Fruit fly (Drosophila melanogaster) whole organism, embryonic: Measurements from ENCODE around the gene CG34008.

Source experiments
- Atf3 ChIP-seq: fragments of 200-800 bp; sonication (Bioruptor generic); optimal IDR thresholded peaks from 3 replicates; lab custom pipeline; 2016; ENCODE audit warnings: missing biosample characterization, missing genetic modification characterization
- BEAF-32 ChIP-seq: fragments of 200-800 bp; sonication (Bioruptor generic); optimal IDR thresholded peaks from 3 replicates; lab custom pipeline; 2017; ENCODE audit warnings: missing biosample characterization, missing genetic modification characterization, mild to moderate bottlenecking, moderate library complexity, missing genetic modification reagents
- Bgb ChIP-seq: fragments of 200-800 bp; sonication (Bioruptor generic); IDR thresholded peaks from 2 replicates; pipeline ENCODE4 v1.3.6; 2022; ENCODE audit warnings: missing biosample characterization, missing genetic modification characterization; ENCODE audit not compliant: partially characterized antibody
- CG1024 ChIP-seq: fragments of 200-800 bp; sonication (Bioruptor generic); IDR thresholded peaks from 2 replicates; pipeline ENCODE4 v1.3.6; 2022; ENCODE audit warnings: missing biosample characterization, missing genetic modification characterization
- CG12659 ChIP-seq: fragments of 200-800 bp; sonication (Bioruptor generic); optimal IDR thresholded peaks from 3 replicates; lab custom pipeline; 2017; ENCODE audit warnings: mild to moderate bottlenecking, missing biosample characterization, missing genetic modification reagents, missing genetic modification characterization
- CG13287 ChIP-seq: fragments of 200-800 bp; sonication (Bioruptor generic); IDR thresholded peaks from 2 replicates; pipeline ENCODE4 v1.3.6; 2022; ENCODE audit warnings: missing biosample characterization, missing genetic modification characterization; ENCODE audit not compliant: partially characterized antibody
- CG14710 ChIP-seq: fragments of 200-800 bp; sonication (Bioruptor generic); optimal IDR thresholded peaks from 3 replicates; lab custom pipeline; 2019; ENCODE audit warnings: missing biosample characterization, mild to moderate bottlenecking, missing genetic modification characterization, moderate library complexity
- CG17359 ChIP-seq: fragments of 200-800 bp; sonication (Bioruptor generic); optimal IDR thresholded peaks from 3 replicates; lab custom pipeline; 2018; ENCODE audit warnings: missing biosample characterization, mild to moderate bottlenecking, missing genetic modification characterization, moderate library complexity
- CG17802 ChIP-seq: fragments of 200-800 bp; sonication (Bioruptor generic); optimal IDR thresholded peaks from 2 replicates; lab custom pipeline; 2018; ENCODE audit warnings: missing biosample characterization, mild to moderate bottlenecking, missing genetic modification characterization, moderate library complexity
- CG17829 ChIP-seq: fragments of 200-800 bp; optimal IDR thresholded peaks from 2 replicates; lab custom pipeline; 2019; ENCODE audit warnings: missing biosample characterization, mild to moderate bottlenecking, missing genetic modification characterization, moderate library complexity
- CG30020 ChIP-seq: fragments of 200-800 bp; optimal IDR thresholded peaks from 2 replicates; lab custom pipeline; 2019; ENCODE audit warnings: missing biosample characterization, mild to moderate bottlenecking, missing genetic modification characterization, moderate library complexity
- CG3163 ChIP-seq: fragments of 200-800 bp; sonication (Bioruptor generic); optimal IDR thresholded peaks from 3 replicates; lab custom pipeline; 2016; ENCODE audit warnings: missing biosample characterization, missing genetic modification characterization
- CG33213 ChIP-seq: fragments of 200-800 bp; sonication (Bioruptor generic); optimal IDR thresholded peaks from 3 replicates; lab custom pipeline; 2016; ENCODE audit warnings: missing biosample characterization, missing genetic modification characterization
- CG4617 ChIP-seq: fragments of 200-800 bp; sonication (Bioruptor generic); optimal IDR thresholded peaks from 3 replicates; lab custom pipeline; 2016; ENCODE audit warnings: missing biosample characterization, missing genetic modification characterization, borderline replicate concordance
- CG7357 ChIP-seq: fragments of 200-800 bp; sonication (Bioruptor generic); IDR thresholded peaks from 3 replicates; pipeline ENCODE4 v1.3.6; 2022; ENCODE audit warnings: missing biosample characterization, missing genetic modification characterization
- CG7556 ChIP-seq: fragments of 200-800 bp; sonication (Bioruptor generic); optimal IDR thresholded peaks from 2 replicates; lab custom pipeline; 2017; ENCODE audit warnings: missing biosample characterization, mild to moderate bottlenecking, missing genetic modification characterization
- CrebB ChIP-seq: fragments of 200-800 bp; sonication (Bioruptor generic); optimal IDR thresholded peaks from 3 replicates; lab custom pipeline; 2018; ENCODE audit warnings: missing biosample characterization, mild to moderate bottlenecking, missing genetic modification characterization
- D19B ChIP-seq: fragments of 200-800 bp; sonication (Bioruptor generic); optimal IDR thresholded peaks from 2 replicates; lab custom pipeline; 2017; ENCODE audit warnings: missing biosample characterization, mild to moderate bottlenecking, missing genetic modification characterization
- Dfd ChIP-seq, 2 experiments: fragments of >200 bp; optimal IDR thresholded peaks; 2 replicates each; lab custom pipeline; 2017; ENCODE audit warnings: missing biosample characterization in 2 of 2, missing genetic modification characterization in 2 of 2
- Dp ChIP-seq: fragments of 200-800 bp; sonication (Bioruptor generic); optimal IDR thresholded peaks from 2 replicates; lab custom pipeline; 2018; ENCODE audit warnings: missing biosample characterization, mild to moderate bottlenecking, missing genetic modification characterization, moderate library complexity
- Ets97D ChIP-seq: fragments of 200-800 bp; sonication (Bioruptor generic); optimal IDR thresholded peaks from 3 replicates; lab custom pipeline; 2016; ENCODE audit warnings: missing biosample characterization, missing genetic modification characterization
- Fer3 ChIP-seq: fragments of 200-800 bp; sonication (Bioruptor generic); optimal IDR thresholded peaks from 2 replicates; lab custom pipeline; 2018; ENCODE audit warnings: missing biosample characterization, mild to moderate bottlenecking, missing genetic modification characterization, moderate library complexity
- HmgZ ChIP-seq: fragments of 200-800 bp; sonication (Bioruptor generic); optimal IDR thresholded peaks from 2 replicates; lab custom pipeline; 2018; ENCODE audit warnings: missing biosample characterization, mild to moderate bottlenecking, missing genetic modification characterization
- Hr78 ChIP-seq, 2 experiments: fragments of 200-800 bp in 1 of 2; fragments of >200 bp in 1 of 2; sonication (Bioruptor generic) in 1 of 2; optimal IDR thresholded peaks; 2 replicates each; lab custom pipeline; 2017 to 2019; ENCODE audit warnings: missing biosample characterization in 2 of 2, missing genetic modification characterization in 2 of 2, mild to moderate bottlenecking in 1 of 2, moderate library complexity in 1 of 2
- MESR4 ChIP-seq: fragments of 200-800 bp; sonication (Bioruptor generic); optimal IDR thresholded peaks from 2 replicates; lab custom pipeline; 2018; ENCODE audit warnings: missing biosample characterization, mild to moderate bottlenecking, missing genetic modification characterization, moderate library complexity
- Med ChIP-seq: fragments of 200-800 bp; sonication (Bioruptor generic); peaks from one replicate; lab custom pipeline; 2016; ENCODE audit warnings: missing biosample characterization, missing genetic modification characterization, mild to moderate bottlenecking, inconsistent platforms, moderate library complexity
- Myb ChIP-seq: fragments of 200-800 bp; sonication (Bioruptor generic); optimal IDR thresholded peaks from 2 replicates; lab custom pipeline; 2016; ENCODE audit warnings: missing biosample characterization, missing genetic modification characterization
- Sin3A ChIP-seq: fragments of >200 bp; optimal IDR thresholded peaks from 2 replicates; lab custom pipeline; 2018
- Sry-δ ChIP-seq: fragments of 200-800 bp; sonication (Bioruptor generic); optimal IDR thresholded peaks from 2 replicates; lab custom pipeline; 2016; ENCODE audit warnings: missing biosample characterization, missing genetic modification characterization
- YL-1 ChIP-seq: fragments of 200-800 bp; sonication (Bioruptor generic); optimal IDR thresholded peaks from 3 replicates; lab custom pipeline; 2017; ENCODE audit warnings: missing biosample characterization, mild to moderate bottlenecking, missing genetic modification characterization
- chinmo ChIP-seq: fragments of 200-800 bp; sonication (Bioruptor generic); IDR thresholded peaks from 4 replicates; pipeline ENCODE4 v1.3.6; 2022; ENCODE audit warnings: missing biosample characterization, missing genetic modification characterization; ENCODE audit not compliant: partially characterized antibody
- croc ChIP-seq: fragments of 200-800 bp; sonication (Bioruptor generic); conservative IDR thresholded peaks from 3 replicates; pipeline ENCODE4 v1.3.6; 2022; ENCODE audit warnings: missing biosample characterization, missing genetic modification characterization
- gcm2 ChIP-seq: fragments of 200-800 bp; sonication (Bioruptor generic); optimal IDR thresholded peaks from 2 replicates; lab custom pipeline; 2016; ENCODE audit warnings: missing biosample characterization, missing genetic modification characterization
- gfzf ChIP-seq: fragments of 200-800 bp; sonication (Bioruptor generic); optimal IDR thresholded peaks from 2 replicates; lab custom pipeline; 2016; ENCODE audit warnings: missing biosample characterization, mild to moderate bottlenecking, missing genetic modification characterization, moderate library complexity
- hkb ChIP-seq, 2 experiments: fragments of 200-800 bp in 1 of 2; fragments of >200 bp in 1 of 2; sonication (Bioruptor generic) in 1 of 2; IDR thresholded peaks in 1 of 2; optimal IDR thresholded peaks in 1 of 2; 2 replicates each; pipeline versions ENCODE4 v1.3.6 to Lab custom; 2017 to 2022; ENCODE audit warnings: missing biosample characterization in 1 of 2, missing genetic modification characterization in 1 of 2
- jing ChIP-seq: fragments of 200-800 bp; sonication (Bioruptor generic); optimal IDR thresholded peaks from 2 replicates; lab custom pipeline; 2018; ENCODE audit warnings: missing biosample characterization, mild to moderate bottlenecking, missing genetic modification characterization
- knrl ChIP-seq: fragments of 200-800 bp; sonication (Bioruptor generic); IDR thresholded peaks from 3 replicates; pipeline ENCODE4 v1.3.6; 2022; ENCODE audit warnings: missing biosample characterization, missing genetic modification characterization; ENCODE audit not compliant: partially characterized antibody
- lola ChIP-seq, 3 experiments: fragments of >200 bp in 2 of 3; fragments of 200-800 bp in 1 of 3; sonication (Bioruptor generic) in 1 of 3; optimal IDR thresholded peaks; 2 replicates each; lab custom pipeline; 2017 to 2019; ENCODE audit warnings: missing biosample characterization in 3 of 3, missing genetic modification characterization in 3 of 3, mild to moderate bottlenecking in 1 of 3, moderate library complexity in 1 of 3
- phol ChIP-seq: fragments of 200-800 bp; sonication (Bioruptor generic); optimal IDR thresholded peaks from 3 replicates; lab custom pipeline; 2018; ENCODE audit warnings: missing biosample characterization, mild to moderate bottlenecking, missing genetic modification characterization, moderate library complexity
- psq ChIP-seq: fragments of 200-800 bp; sonication (Bioruptor generic); optimal IDR thresholded peaks from 2 replicates; lab custom pipeline; 2017; ENCODE audit warnings: missing biosample characterization, missing genetic modification characterization
- pzg ChIP-seq: fragments of 200-800 bp; sonication (Bioruptor generic); optimal IDR thresholded peaks from 3 replicates; lab custom pipeline; 2018; ENCODE audit warnings: missing biosample characterization, mild to moderate bottlenecking, missing genetic modification characterization, moderate library complexity
- sens-2 ChIP-seq: fragments of 200-800 bp; sonication (Bioruptor generic); IDR thresholded peaks from 2 replicates; pipeline ENCODE4 v1.3.6; 2022; ENCODE audit warnings: missing biosample characterization, missing genetic modification characterization
- ssp ChIP-seq: fragments of 200-800 bp; sonication (Bioruptor generic); IDR thresholded peaks from 2 replicates; pipeline ENCODE4 v1.3.6; 2022; ENCODE audit warnings: missing biosample characterization, missing genetic modification characterization
- stwl ChIP-seq: fragments of 200-800 bp; sonication (Bioruptor generic); optimal IDR thresholded peaks from 3 replicates; lab custom pipeline; 2018; ENCODE audit warnings: missing biosample characterization, mild to moderate bottlenecking, missing genetic modification characterization, moderate library complexity
- tgo ChIP-seq: fragments of 200-800 bp; sonication (Bioruptor generic); IDR thresholded peaks from 3 replicates; pipeline ENCODE4 v1.3.6; 2022; ENCODE audit warnings: missing biosample characterization, missing genetic modification characterization
- toy ChIP-seq: fragments of 200-800 bp; sonication (Bioruptor generic); IDR thresholded peaks from 2 replicates; pipeline ENCODE4 v1.3.6; 2022; ENCODE audit warnings: missing biosample characterization, missing genetic modification characterization
- trem ChIP-seq: fragments of 200-800 bp; optimal IDR thresholded peaks from 3 replicates; lab custom pipeline; 2019; ENCODE audit warnings: missing biosample characterization, mild to moderate bottlenecking, missing genetic modification characterization, moderate library complexity
- unc-4 ChIP-seq: fragments of 200-800 bp; sonication (Bioruptor generic); IDR thresholded peaks from 2 replicates; pipeline ENCODE4 v1.3.6; 2022; ENCODE audit warnings: missing biosample characterization, missing genetic modification characterization; ENCODE audit not compliant: partially characterized antibody

Gene CG34008

dm6 chr3R:20621805-20622286 is 40.5 kb upstream of the CG34008 start, which contains the start of gene H:
H (plus strand) TSS chr3R:20621938.
- TF ChIP-seq croc (GFP tag; lab: Robert Waterston, UW) (no peak), Med (GFP tag; lab: Kevin White, UChicago) (peak; percentile 83), tgo (GFP tag; lab: Robert Waterston, UW) (no peak), pzg (peak; percentile 87), D19B (GFP tag; lab: Kevin White, UChicago) (no peak), knrl (GFP tag; lab: Robert Waterston, UW) (0 out of 3 replicates have a peak, but pooled peaks have one; percentile 11), gcm2 (GFP tag; lab: Kevin White, UChicago) (no peak), Sin3A (lab: Kevin White, UChicago) (peak; percentile 20), CG4617 (GFP tag; lab: Kevin White, UChicago) (peak; percentile 91), phol (peak; percentile 29), Ets97D (GFP tag; lab: Kevin White, UChicago) (peak; percentile 65), sens-2 (GFP tag; lab: Robert Waterston, UW) (no peak), Dfd (GFP tag; optimal IDR thresholded peaks at IDR 0.05; lab: Kevin White, UChicago) (peak in 1 of 2 experiments; percentile 56), gfzf (peak; percentile 92), CG17802 (tag; lab: Kevin White, UChicago) (peak; percentile 90), CG17359 (no peak), chinmo (GFP tag; lab: Robert Waterston, UW) (0 out of 4 replicates have a peak, but pooled peaks have one; percentile 44), CG1024 (peak; percentile 81), Hr78 (GFP tag; optimal IDR thresholded peaks at IDR 0.05; lab: Kevin White, UChicago) (peak in 1 of 2 experiments; percentile 60), Bgb (GFP tag; lab: Robert Waterston, UW) (peak; percentile 41; the same call in 1 of the 2 replicates), hkb (optimal IDR thresholded peaks at IDR 0.05; lab: Kevin White, UChicago) (no peak), hkb (GFP tag; IDR thresholded peaks at IDR 0.05; lab: Robert Waterston, UW) (no peak), CG13287 (GFP tag; lab: Robert Waterston, UW) (0 out of 2 replicates have a peak, but pooled peaks have one; percentile 20), ssp (GFP tag; lab: Robert Waterston, UW) (peak; percentile 97), Dp (GFP tag; lab: Kevin White, UChicago) (peak; percentile 29), MESR4 (GFP tag; lab: Kevin White, UChicago) (peak; percentile 78), HmgZ (tag; lab: Kevin White, UChicago) (peak; percentile 50), CrebB (tag; lab: Kevin White, UChicago) (no peak), CG14710 (tag; lab: Kevin White, UChicago) (peak; percentile 36), BEAF-32 (GFP tag; lab: Kevin White, UChicago) (peak; percentile 45), Sry-δ (GFP tag; lab: Kevin White, UChicago) (peak; percentile 10), CG17829 (tag; lab: Kevin White, UChicago) (peak; percentile 22), CG12659 (GFP tag; lab: Kevin White, UChicago) (peak; percentile 64), stwl (tag; lab: Kevin White, UChicago) (peak; percentile 78), CG33213 (GFP tag; lab: Kevin White, UChicago) (peak; percentile 51), unc-4 (GFP tag; lab: Robert Waterston, UW) (no peak), psq (peak; percentile 62), CG7357 (GFP tag; lab: Robert Waterston, UW) (peak; percentile 95), jing (no peak), CG3163 (no peak), Fer3 (no peak), Myb (peak; percentile 83), trem (tag; lab: Kevin White, UChicago) (peak; percentile 45), CG30020 (peak; percentile 90), Atf3 (GFP tag; lab: Kevin White, UChicago) (no peak), CG7556 (GFP tag; lab: Kevin White, UChicago) (no peak), lola (GFP tag; optimal IDR thresholded peaks at IDR 0.05; lab: Kevin White, UChicago) (no peak), toy (GFP tag; lab: Robert Waterston, UW) (no peak), YL-1 (peak; percentile 61)
